Worm (Caenorhabditis elegans): ENCODE measurements around the gene R07B1.5.

ce11 chrX:9883837-9884324 lies 20.5 kb downstream of the R07B1.5 start, which contains the start of gene mrp-4:
- TF ChIP-seq unc-55 (GFP tag; optimal IDR thresholded peaks at IDR 0.05): no peak
- no peak for TF ChIP-seq madf-2 (tag; optimal IDR thresholded peaks at IDR 0.05)
- no peak for TF ChIP-seq ceh-45 (GFP tag; IDR thresholded peaks at IDR 0.05)
- TF ChIP-seq ceh-30 (tag; optimal IDR thresholded peaks at IDR 0.05): no peak
- no peak for TF ChIP-seq C38D4.7 (GFP tag; optimal IDR thresholded peaks at IDR 0.05)
- TF ChIP-seq pha-4 (tag; optimal IDR thresholded peaks at IDR 0.05): no peak
- TF ChIP-seq nhr-11 (tag; optimal IDR thresholded peaks at IDR 0.05): no peak
- TF ChIP-seq unc-42 (tag; optimal IDR thresholded peaks at IDR 0.05): no peak
- TF ChIP-seq ceh-24 (tag; optimal IDR thresholded peaks at IDR 0.05): no peak
- TF ChIP-seq fkh-10 (GFP tag; optimal IDR thresholded peaks at IDR 0.05): no peak
